Worm (Caenorhabditis elegans): Measurements from ENCODE around the gene F43H9.3.
A peak's percentile ranks its signal among the peaks of the same experiment; 100 is the strongest.

Gene F43H9.3

ce11 chrV:7980993-7981595 is 43.6 kb downstream of the F43H9.3 start, which contains the start of gene F26D11.1:
TSS of gene F26D11.1 (plus strand) at chrV:7981545.
- TF ChIP-seq C34F6.9 (tag; optimal IDR thresholded peaks at IDR 0.05) (no peak), peb-1 (tag; optimal IDR thresholded peaks at IDR 0.05) (no peak), nhr-129 (tag; optimal IDR thresholded peaks at IDR 0.05) (no peak)

- peak; percentile 61 for TF ChIP-seq zag-1 (tag; optimal IDR thresholded peaks at IDR 0.05)
- peak in 1 of 2 experiments; percentile 56 for TF ChIP-seq lsy-2 (tag; optimal IDR thresholded peaks at IDR 0.05)
- TF ChIP-seq snpc-4 (tag; optimal IDR thresholded peaks at IDR 0.05), result peak; percentile 26
- TF ChIP-seq F13H6.1 (tag; optimal IDR thresholded peaks at IDR 0.05), result peak; percentile 14
- peak; percentile 11 for TF ChIP-seq crh-2 (tag; optimal IDR thresholded peaks at IDR 0.05)
- TF ChIP-seq nhr-12 (tag; optimal IDR thresholded peaks at IDR 0.05), result no peak
- peak; percentile 62 for TF ChIP-seq C34F6.9 (tag; optimal IDR thresholded peaks at IDR 0.05)
- TF ChIP-seq Y55F3AM.14 (GFP tag; optimal IDR thresholded peaks at IDR 0.05), result peak; percentile 11
- no peak for TF ChIP-seq dmd-4 (tag; optimal IDR thresholded peaks at IDR 0.05)
- peak; percentile 32 for TF ChIP-seq egl-27 (tag; optimal IDR thresholded peaks at IDR 0.05)
- TF ChIP-seq blmp-1 (tag; optimal IDR thresholded peaks at IDR 0.05; ENCODE audit: insufficient read depth), result no peak
- TF ChIP-seq mdl-1 (tag; optimal IDR thresholded peaks at IDR 0.05), result peak in 1 of 2 experiments; percentile 67
- peak; percentile 28 for TF ChIP-seq nhr-129 (tag; optimal IDR thresholded peaks at IDR 0.05)
- peak; percentile 83 for TF ChIP-seq unc-55 (GFP tag; optimal IDR thresholded peaks at IDR 0.05)
- TF ChIP-seq ztf-1 (GFP tag; conservative IDR thresholded peaks at IDR 0.05), result no peak
- TF ChIP-seq sma-9 (GFP tag; optimal IDR thresholded peaks at IDR 0.05), result peak; percentile 19
- no peak for TF ChIP-seq sma-9 (tag; optimal IDR thresholded peaks at IDR 0.05)
Observed at ce11 chrV:7980370-7980987, 44.3 kb downstream of the F43H9.3 start.

ce11 chrV:7978798-7979197 is 45.9 kb downstream of the F43H9.3 start:
- TF ChIP-seq gmeb-1 (tag; optimal IDR thresholded peaks at IDR 0.05) (peak; percentile 22), R02D3.7 (tag; optimal IDR thresholded peaks at IDR 0.05) (no peak), fos-1 (tag; optimal IDR thresholded peaks at IDR 0.05) (peak; percentile 67), nhr-25 (tag; optimal IDR thresholded peaks at IDR 0.05) (peak; percentile 78), nhr-23 (tag; optimal IDR thresholded peaks at IDR 0.05) (no peak), skn-1 (tag; optimal IDR thresholded peaks at IDR 0.05) (no peak), lin-13 (GFP tag; optimal IDR thresholded peaks at IDR 0.05) (no peak), lsy-2 (tag; optimal IDR thresholded peaks at IDR 0.05) (peak; percentile 5 to 46), sma-3 (GFP tag; optimal IDR thresholded peaks at IDR 0.05) (peak; percentile 9), zag-1 (tag; optimal IDR thresholded peaks at IDR 0.05) (no peak), mdl-1 (tag; optimal IDR thresholded peaks at IDR 0.05) (no peak), snpc-4 (tag; optimal IDR thresholded peaks at IDR 0.05) (no peak), ama-1 (optimal IDR thresholded peaks at IDR 0.05) (no peak), dmd-4 (tag; optimal IDR thresholded peaks at IDR 0.05) (no peak), aly-2 (tag; optimal IDR thresholded peaks at IDR 0.05) (no peak), lin-39 (tag; optimal IDR thresholded peaks at IDR 0.05) (no peak), F13H6.1 (tag; optimal IDR thresholded peaks at IDR 0.05) (peak; percentile 33), unc-39 (tag; optimal IDR thresholded peaks at IDR 0.05) (no peak), unc-62 (GFP tag; optimal IDR thresholded peaks at IDR 0.05) (no peak), nhr-21 (tag; optimal IDR thresholded peaks at IDR 0.05) (no peak), sma-9 (GFP tag; optimal IDR thresholded peaks at IDR 0.05) (peak; percentile 25), sma-9 (tag; optimal IDR thresholded peaks at IDR 0.05) (no peak), alr-1 (tag; optimal IDR thresholded peaks at IDR 0.05) (no peak), peb-1 (tag; optimal IDR thresholded peaks at IDR 0.05) (peak; percentile 36), ztf-1 (GFP tag; conservative IDR thresholded peaks at IDR 0.05) (no peak), nhr-129 (tag; optimal IDR thresholded peaks at IDR 0.05) (peak; percentile 83)

- TF ChIP-seq aly-2 (tag; optimal IDR thresholded peaks at IDR 0.05) (no peak), lin-13 (GFP tag; optimal IDR thresholded peaks at IDR 0.05) (no peak), alr-1 (tag; optimal IDR thresholded peaks at IDR 0.05) (no peak), egl-27 (tag; optimal IDR thresholded peaks at IDR 0.05) (no peak), peb-1 (tag; optimal IDR thresholded peaks at IDR 0.05) (no peak), elt-1 (tag; optimal IDR thresholded peaks at IDR 0.05) (no peak), snpc-4 (tag; optimal IDR thresholded peaks at IDR 0.05) (no peak), lsy-2 (tag; optimal IDR thresholded peaks at IDR 0.05) (no peak), sma-9 (GFP tag; optimal IDR thresholded peaks at IDR 0.05) (peak; percentile 15), sma-9 (tag; optimal IDR thresholded peaks at IDR 0.05) (no peak), dmd-4 (tag; optimal IDR thresholded peaks at IDR 0.05) (no peak), nhr-77 (tag; optimal IDR thresholded peaks at IDR 0.05) (no peak), unc-39 (tag; optimal IDR thresholded peaks at IDR 0.05) (no peak), unc-55 (GFP tag; optimal IDR thresholded peaks at IDR 0.05) (peak; percentile 59), fos-1 (tag; optimal IDR thresholded peaks at IDR 0.05) (peak; percentile 98), ztf-4 (tag; optimal IDR thresholded peaks at IDR 0.05) (no peak), nhr-23 (tag; optimal IDR thresholded peaks at IDR 0.05) (no peak), ama-1 (optimal IDR thresholded peaks at IDR 0.05) (no peak), mbf-1 (tag; optimal IDR thresholded peaks at IDR 0.05) (no peak), nhr-21 (tag; optimal IDR thresholded peaks at IDR 0.05) (no peak), nhr-129 (tag; optimal IDR thresholded peaks at IDR 0.05) (peak; percentile 10), nhr-10 (tag; optimal IDR thresholded peaks at IDR 0.05) (no peak), crh-2 (tag; optimal IDR thresholded peaks at IDR 0.05) (no peak), ceh-16 (tag; optimal IDR thresholded peaks at IDR 0.05) (no peak), unc-62 (GFP tag; optimal IDR thresholded peaks at IDR 0.05) (no peak), C34F6.9 (tag; optimal IDR thresholded peaks at IDR 0.05) (peak; percentile 20), nhr-11 (tag; optimal IDR thresholded peaks at IDR 0.05) (no peak), ztf-11 (tag; optimal IDR thresholded peaks at IDR 0.05) (no peak), F13H6.1 (tag; optimal IDR thresholded peaks at IDR 0.05) (no peak)
Observed at ce11 chrV:7977701-7978461, 46.9 kb downstream of the F43H9.3 start, which contains the start of gene let-413. TSS of gene let-413 (minus strand) at chrV:7977776.
